Fruit fly (Drosophila melanogaster) whole organism, pupa: Measurements from ENCODE around the gene CG14718.

ENCODE experiments used
- CG12605 ChIP-seq: fragments of 200-800 bp; sonication (Bioruptor generic); IDR thresholded peaks from 2 replicates; pipeline ENCODE4 v1.3.6; 2022; ENCODE audit warnings: missing biosample characterization, missing genetic modification characterization
- CG14655 ChIP-seq: fragments of 200-800 bp; sonication (Bioruptor generic); optimal IDR thresholded peaks from 3 replicates; lab custom pipeline; 2017; ENCODE audit warnings: mild to moderate bottlenecking, missing biosample characterization, missing genetic modification reagents, missing genetic modification characterization
- CG17806 ChIP-seq: fragments of 200-800 bp; sonication (Bioruptor generic); optimal IDR thresholded peaks from 2 replicates; lab custom pipeline; 2018; ENCODE audit warnings: missing biosample characterization, mild to moderate bottlenecking, missing genetic modification characterization, moderate library complexity
- CG32121 ChIP-seq: fragments of 200-800 bp; sonication (Bioruptor generic); IDR thresholded peaks from 2 replicates; pipeline ENCODE4 v1.3.6; 2022; ENCODE audit warnings: missing biosample characterization, missing genetic modification characterization
- CG34367 ChIP-seq: fragments of 200-800 bp; sonication (Bioruptor generic); optimal IDR thresholded peaks from 2 replicates; lab custom pipeline; 2018; ENCODE audit warnings: missing biosample characterization, mild to moderate bottlenecking, missing genetic modification characterization
- CG8159 ChIP-seq: fragments of 200-800 bp; sonication (Bioruptor generic); optimal IDR thresholded peaks from 3 replicates; lab custom pipeline; 2018; ENCODE audit warnings: missing biosample characterization, mild to moderate bottlenecking, missing genetic modification characterization, moderate library complexity
- CG9948 ChIP-seq: fragments of 200-800 bp; sonication (Bioruptor generic); optimal IDR thresholded peaks from 2 replicates; lab custom pipeline; 2018; ENCODE audit warnings: missing biosample characterization, mild to moderate bottlenecking, missing genetic modification characterization, moderate library complexity
- D1 ChIP-seq: fragments of 200-800 bp; sonication (Bioruptor generic); optimal IDR thresholded peaks from 2 replicates; lab custom pipeline; 2018; ENCODE audit warnings: missing biosample characterization, mild to moderate bottlenecking, missing genetic modification characterization, moderate library complexity
- Snoo ChIP-seq: fragments of 200-800 bp; sonication (Bioruptor generic); optimal IDR thresholded peaks from 3 replicates; lab custom pipeline; 2017; ENCODE audit warnings: missing biosample characterization, mild to moderate bottlenecking, missing genetic modification characterization, inconsistent platforms
- gl ChIP-seq: fragments of 200-800 bp; sonication (Bioruptor generic); optimal IDR thresholded peaks from 2 replicates; lab custom pipeline; 2018; ENCODE audit warnings: missing biosample characterization, mild to moderate bottlenecking, missing genetic modification characterization

DNA sequence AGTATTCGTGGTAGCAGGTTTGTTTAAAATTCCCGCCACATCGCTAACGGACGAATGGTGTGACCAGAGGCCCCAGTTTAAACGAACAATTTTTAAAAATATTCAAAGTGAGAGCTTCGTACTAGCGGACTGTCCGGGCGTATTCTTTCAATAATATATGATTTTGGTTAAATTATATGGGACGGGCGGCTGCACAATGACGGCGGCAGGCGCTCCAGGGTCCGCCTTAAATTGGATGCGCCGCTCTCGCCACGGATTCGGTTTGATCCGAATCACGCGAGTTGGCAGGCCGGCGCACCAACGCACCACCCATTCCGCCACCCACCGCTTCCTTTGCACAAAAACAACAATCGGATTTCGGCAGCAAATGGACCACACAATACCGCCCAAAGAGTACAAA is 34.9 kb downstream of the CG14718 start, which contains the start of gene CG14721:
- TF ChIP-seq CG8159 (tag; lab: Kevin White, UChicago) = no peak
- no peak for TF ChIP-seq D1 (tag; lab: Kevin White, UChicago)
- TF ChIP-seq gl (tag; lab: Kevin White, UChicago) = no peak
- no peak for TF ChIP-seq Snoo (tag; lab: Kevin White, UChicago)
- no peak for TF ChIP-seq CG12605 (GFP tag; lab: Robert Waterston, UW)
- TF ChIP-seq CG17806 (tag; lab: Kevin White, UChicago) = no peak
- TF ChIP-seq CG32121 (GFP tag; lab: Robert Waterston, UW) = no peak
- no peak for TF ChIP-seq CG14655 (GFP tag; lab: Kevin White, UChicago)
- TF ChIP-seq CG34367 (tag; lab: Kevin White, UChicago) = no peak
- no peak for TF ChIP-seq CG9948 (tag; lab: Kevin White, UChicago)
